Worm (Caenorhabditis elegans) whole organism, midembryonic: ENCODE measurements around the gene C14A6.3.

ENCODE experiments used
- T22C8.4 ChIP-seq: fragments of 200-800 bp; sonication (Bioruptor generic); IDR thresholded peaks from 2 replicates; pipeline ENCODE4 v1.3.6; 2022; ENCODE audit warnings: missing genetic modification characterization, missing compliant biosample characterization
- cog-1 ChIP-seq: sonication (generic microtip); optimal IDR thresholded peaks from 2 replicates; lab custom pipeline; 2016; ENCODE audit warnings: missing genetic modification characterization, missing compliant biosample characterization
- flt-1 ChIP-seq: fragments of 200-800 bp; sonication (Bioruptor generic); IDR thresholded peaks from 2 replicates; pipeline ENCODE4 v1.3.6; 2022; ENCODE audit warnings: missing genetic modification characterization, missing compliant biosample characterization
- klf-2 ChIP-seq: fragments of 200-800 bp; sonication (Bioruptor generic); conservative IDR thresholded peaks from 2 replicates; pipeline ENCODE4 v1.3.6; 2022; ENCODE audit warnings: missing genetic modification reagents, missing genetic modification characterization, missing compliant biosample characterization
- med-1 ChIP-seq: sonication (generic microtip); optimal IDR thresholded peaks from 2 replicates; lab custom pipeline; 2017; ENCODE audit warnings: missing genetic modification characterization, mild to moderate bottlenecking, missing compliant biosample characterization, antibody characterized with exemption, missing genetic modification reagents; ENCODE audit not compliant: insufficient read depth
- ref-1 ChIP-seq: fragments of 200-800 bp; sonication (Bioruptor generic); conservative IDR thresholded peaks from 2 replicates; pipeline ENCODE4 v1.3.6; 2022; ENCODE audit warnings: missing genetic modification reagents, missing genetic modification characterization, missing compliant biosample characterization
- tab-1 ChIP-seq: fragments of 200-800 bp; sonication (Bioruptor generic); IDR thresholded peaks from 2 replicates; pipeline ENCODE4 v1.3.6; 2022; ENCODE audit warnings: missing genetic modification characterization, missing compliant biosample characterization
- ztf-23 ChIP-seq: fragments of 200-800 bp; sonication (Bioruptor generic); IDR thresholded peaks from 2 replicates; pipeline ENCODE4 v1.3.6; 2022; ENCODE audit warnings: missing genetic modification reagents, missing genetic modification characterization, missing compliant biosample characterization
- ztf-29 ChIP-seq: fragments of 200-800 bp; sonication (Bioruptor generic); IDR thresholded peaks from 2 replicates; pipeline ENCODE4 v1.3.6; 2022; ENCODE audit warnings: missing genetic modification reagents, missing genetic modification characterization, missing compliant biosample characterization

Gene C14A6.3

ce11 chrV:18146077-18146476, at the start of gene C14A6.3:
TSS of gene C14A6.3 (plus strand) at chrV:18146377.
- TF ChIP-seq T22C8.4 (GFP tag; lab: Robert Waterston, UW) (no peak), ref-1 (GFP tag; lab: Robert Waterston, UW) (no peak), med-1 (no peak)

DNA sequence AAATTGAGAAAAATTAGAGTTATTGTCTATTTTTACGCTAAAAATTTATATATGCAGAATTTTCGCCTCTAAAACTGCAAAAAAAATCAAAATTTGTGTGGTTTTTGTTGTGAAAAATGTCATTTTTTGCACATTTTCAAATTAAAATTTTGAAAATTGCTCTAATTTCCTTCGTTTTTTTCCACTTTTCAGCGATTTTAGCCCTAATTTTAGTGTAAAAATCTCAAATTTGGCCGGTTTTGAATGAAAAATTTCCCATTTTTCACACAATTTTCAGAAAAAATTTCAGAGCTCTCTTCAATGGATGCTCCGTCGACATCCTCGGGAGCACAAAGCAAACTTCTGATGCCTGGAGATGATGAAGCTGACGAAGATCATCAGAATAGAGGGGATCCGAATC, 47.8 kb upstream of the C14A6.3 start, which contains the start of gene par-4:
Gene par-4 (plus strand): TSS at position 301 of the 400 bp plus-strand sequence.
- TF ChIP-seq ztf-29 (GFP tag; lab: Robert Waterston, UW) (no peak), klf-2 (GFP tag; lab: Robert Waterston, UW) (no peak), tab-1 (GFP tag; lab: Robert Waterston, UW) (no peak), flt-1 (GFP tag; lab: Robert Waterston, UW) (no peak), ref-1 (GFP tag; lab: Robert Waterston, UW) (no peak), ztf-23 (GFP tag; lab: Robert Waterston, UW) (no peak), T22C8.4 (GFP tag; lab: Robert Waterston, UW) (no peak), cog-1 (tag; lab: Kevin White, UChicago) (no peak), med-1 (no peak)

- TF ChIP-seq flt-1 (GFP tag; lab: Robert Waterston, UW) (no peak), ztf-29 (GFP tag; lab: Robert Waterston, UW) (no peak), ztf-23 (GFP tag; lab: Robert Waterston, UW) (no peak), med-1 (no peak), cog-1 (tag; lab: Kevin White, UChicago) (no peak), ref-1 (GFP tag; lab: Robert Waterston, UW) (no peak), klf-2 (GFP tag; lab: Robert Waterston, UW) (no peak), tab-1 (GFP tag; lab: Robert Waterston, UW) (no peak), T22C8.4 (GFP tag; lab: Robert Waterston, UW) (no peak)
These were observed 40.1 kb upstream of the C14A6.3 start for ce11 chrV:18106055-18106454.

- TF ChIP-seq med-1 (no peak), ztf-23 (GFP tag; lab: Robert Waterston, UW) (no peak), ztf-29 (GFP tag; lab: Robert Waterston, UW) (no peak), tab-1 (GFP tag; lab: Robert Waterston, UW) (no peak), cog-1 (tag; lab: Kevin White, UChicago) (no peak), ref-1 (GFP tag; lab: Robert Waterston, UW) (no peak), T22C8.4 (GFP tag; lab: Robert Waterston, UW) (no peak), flt-1 (GFP tag; lab: Robert Waterston, UW) (no peak), klf-2 (GFP tag; lab: Robert Waterston, UW) (no peak)
These were observed 38.2 kb upstream of the C14A6.3 start, which contains the start of gene Y37H2A.1 for ce11 chrV:18107969-18108368. TSS of gene Y37H2A.1 (plus strand) at chrV:18108269.

ce11 chrV:18109449-18109848, 36.7 kb upstream of the C14A6.3 start:
- TF ChIP-seq tab-1 (GFP tag; lab: Robert Waterston, UW) (no peak), cog-1 (tag; lab: Kevin White, UChicago) (no peak), T22C8.4 (GFP tag; lab: Robert Waterston, UW) (no peak), med-1 (no peak), klf-2 (GFP tag; lab: Robert Waterston, UW) (no peak), flt-1 (GFP tag; lab: Robert Waterston, UW) (no peak), ztf-29 (GFP tag; lab: Robert Waterston, UW) (no peak)

DNA sequence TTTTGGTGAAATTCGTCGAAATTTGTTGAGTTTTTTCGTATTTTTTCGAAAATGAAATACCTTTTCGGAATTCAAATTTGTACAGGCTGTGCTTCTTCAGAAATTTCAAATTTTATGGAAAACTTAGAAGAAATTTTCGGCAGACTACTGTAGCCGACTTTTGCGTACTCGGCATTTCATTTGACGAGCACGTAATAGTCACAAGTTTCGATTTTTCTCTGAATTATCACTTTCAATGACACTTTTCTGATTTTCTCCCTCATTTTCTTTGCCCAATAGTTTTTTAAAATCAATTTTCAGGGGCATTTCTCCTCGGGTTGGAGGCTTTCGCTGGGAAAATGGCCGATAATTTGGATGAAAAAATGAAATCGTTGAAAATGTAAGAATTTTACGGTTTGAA, 22.5 kb upstream of the C14A6.3 start, which contains the start of gene fbxa-107:
Gene fbxa-107 (plus strand): TSS at position 301 of the 400 bp plus-strand sequence.
- no peak for TF ChIP-seq T22C8.4 (GFP tag; lab: Robert Waterston, UW)
- no peak for TF ChIP-seq flt-1 (GFP tag; lab: Robert Waterston, UW)
- TF ChIP-seq klf-2 (GFP tag; lab: Robert Waterston, UW), result no peak
- no peak for TF ChIP-seq med-1
- TF ChIP-seq ref-1 (GFP tag; lab: Robert Waterston, UW), result no peak
- TF ChIP-seq cog-1 (tag; lab: Kevin White, UChicago), result no peak
- TF ChIP-seq ztf-29 (GFP tag; lab: Robert Waterston, UW), result no peak
- no peak for TF ChIP-seq tab-1 (GFP tag; lab: Robert Waterston, UW)
- TF ChIP-seq ztf-23 (GFP tag; lab: Robert Waterston, UW), result no peak

DNA sequence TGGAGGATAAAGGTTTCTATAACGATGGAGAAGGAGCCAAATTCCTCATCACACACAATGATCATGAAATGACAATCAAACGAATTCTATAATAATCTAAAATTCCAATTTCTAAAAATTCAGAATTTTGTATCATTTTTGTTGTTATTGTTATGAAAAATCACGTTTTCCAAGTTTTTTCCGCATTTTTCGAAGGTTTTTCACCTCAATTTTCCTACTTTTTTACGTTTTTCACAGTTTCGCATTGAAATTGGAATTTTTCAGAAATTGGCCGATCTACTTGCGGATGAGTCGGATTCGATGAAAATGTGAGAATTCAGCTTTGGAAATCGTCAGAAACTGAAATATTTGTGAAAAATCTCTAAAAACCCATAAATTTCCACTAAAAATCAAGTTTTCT, 21.1 kb upstream of the C14A6.3 start, which contains the start of gene fbxa-210:
Gene fbxa-210 (plus strand): TSS at position 301 of the 400 bp plus-strand sequence.
- TF ChIP-seq ztf-23 (GFP tag; lab: Robert Waterston, UW) (no peak), ref-1 (GFP tag; lab: Robert Waterston, UW) (no peak), flt-1 (GFP tag; lab: Robert Waterston, UW) (no peak), cog-1 (tag; lab: Kevin White, UChicago) (no peak), ztf-29 (GFP tag; lab: Robert Waterston, UW) (no peak), med-1 (no peak), klf-2 (GFP tag; lab: Robert Waterston, UW) (no peak), T22C8.4 (GFP tag; lab: Robert Waterston, UW) (no peak), tab-1 (GFP tag; lab: Robert Waterston, UW) (no peak)

- TF ChIP-seq ref-1 (GFP tag; lab: Robert Waterston, UW) (no peak), ztf-29 (GFP tag; lab: Robert Waterston, UW) (no peak), med-1 (no peak), klf-2 (GFP tag; lab: Robert Waterston, UW) (no peak), T22C8.4 (GFP tag; lab: Robert Waterston, UW) (no peak), ztf-23 (GFP tag; lab: Robert Waterston, UW) (no peak), tab-1 (GFP tag; lab: Robert Waterston, UW) (no peak), flt-1 (GFP tag; lab: Robert Waterston, UW) (no peak), cog-1 (tag; lab: Kevin White, UChicago) (no peak)
These were observed 19.0 kb upstream of the C14A6.3 start, which contains the start of gene fbxa-211 for ce11 chrV:18127192-18127591. TSS of gene fbxa-211 (plus strand) at chrV:18127519.

- no peak for TF ChIP-seq med-1
- no peak for TF ChIP-seq flt-1 (GFP tag; lab: Robert Waterston, UW)
- TF ChIP-seq tab-1 (GFP tag; lab: Robert Waterston, UW), result no peak
- no peak for TF ChIP-seq T22C8.4 (GFP tag; lab: Robert Waterston, UW)
- TF ChIP-seq ref-1 (GFP tag; lab: Robert Waterston, UW), result no peak
- TF ChIP-seq ztf-29 (GFP tag; lab: Robert Waterston, UW), result no peak
- TF ChIP-seq klf-2 (GFP tag; lab: Robert Waterston, UW), result no peak
- TF ChIP-seq ztf-23 (GFP tag; lab: Robert Waterston, UW), result no peak
- no peak for TF ChIP-seq cog-1 (tag; lab: Kevin White, UChicago)
These were observed 17.6 kb upstream of the C14A6.3 start for ce11 chrV:18128545-18128944.
